Worm (Caenorhabditis elegans): ENCODE measurements around the gene nlp-36.
A peak's percentile ranks its signal among the peaks of the same experiment; 100 is the strongest.

Gene nlp-36

ce11 chrIII:9455980-9456658 lies 32.4 kb upstream of the nlp-36 start, which contains the start of the genes rheb-1 and spk-1:
rheb-1 (minus strand) TSS chrIII:9456030.
spk-1 (plus strand) TSS chrIII:9456608.
- TF ChIP-seq egl-27 (tag; optimal IDR thresholded peaks at IDR 0.05) = peak; percentile 54
- TF ChIP-seq fos-1 (tag; optimal IDR thresholded peaks at IDR 0.05) = peak; percentile 88
- TF ChIP-seq elt-3 (tag; optimal IDR thresholded peaks at IDR 0.05) = no peak
- no peak for TF ChIP-seq ama-1 (optimal IDR thresholded peaks at IDR 0.05)
- no peak for TF ChIP-seq mbf-1 (tag; optimal IDR thresholded peaks at IDR 0.05)
- TF ChIP-seq peb-1 (tag; optimal IDR thresholded peaks at IDR 0.05) = no peak
- TF ChIP-seq gmeb-1 (tag; optimal IDR thresholded peaks at IDR 0.05) = peak; percentile 82
- peak; percentile 54 for TF ChIP-seq blmp-1 (tag; optimal IDR thresholded peaks at IDR 0.05; ENCODE audit: insufficient read depth)
- TF ChIP-seq nhr-10 (tag; optimal IDR thresholded peaks at IDR 0.05) = no peak
- TF ChIP-seq mab-5 (tag; optimal IDR thresholded peaks at IDR 0.05) = peak; percentile 67
- TF ChIP-seq nhr-11 (tag; optimal IDR thresholded peaks at IDR 0.05) = no peak
- no peak for TF ChIP-seq unc-39 (tag; optimal IDR thresholded peaks at IDR 0.05)
- no peak for TF ChIP-seq dmd-4 (tag; optimal IDR thresholded peaks at IDR 0.05)
- TF ChIP-seq elt-1 (tag; optimal IDR thresholded peaks at IDR 0.05) = no peak
- TF ChIP-seq nhr-25 (tag; optimal IDR thresholded peaks at IDR 0.05) = peak; percentile 85
- TF ChIP-seq sma-9 (GFP tag; optimal IDR thresholded peaks at IDR 0.05) = peak; percentile 93
- no peak for TF ChIP-seq sma-9 (tag; optimal IDR thresholded peaks at IDR 0.05)
- no peak for TF ChIP-seq aly-2 (tag; optimal IDR thresholded peaks at IDR 0.05)
- peak; percentile 91 for TF ChIP-seq ztf-4 (tag; optimal IDR thresholded peaks at IDR 0.05)
- peak; percentile 32 for TF ChIP-seq zag-1 (tag; optimal IDR thresholded peaks at IDR 0.05)
- no peak for TF ChIP-seq ztf-11 (tag; optimal IDR thresholded peaks at IDR 0.05)
- peak; percentile 59 for TF ChIP-seq ceh-82 (tag; optimal IDR thresholded peaks at IDR 0.05)
- no peak for TF ChIP-seq unc-62 (GFP tag; optimal IDR thresholded peaks at IDR 0.05)
- TF ChIP-seq skn-1 (tag; optimal IDR thresholded peaks at IDR 0.05) = peak; percentile 92
- TF ChIP-seq mdl-1 (tag; optimal IDR thresholded peaks at IDR 0.05) = peak in 1 of 2 experiments; percentile 6
- no peak for TF ChIP-seq nhr-77 (tag; optimal IDR thresholded peaks at IDR 0.05)
- TF ChIP-seq lin-13 (GFP tag; optimal IDR thresholded peaks at IDR 0.05) = peak; percentile 88
- TF ChIP-seq lsy-2 (tag; optimal IDR thresholded peaks at IDR 0.05) = peak; percentile 98 to 99
- TF ChIP-seq nhr-12 (tag; optimal IDR thresholded peaks at IDR 0.05) = no peak
- TF ChIP-seq nhr-21 (tag; optimal IDR thresholded peaks at IDR 0.05) = peak; percentile 88
- peak; percentile 96 for TF ChIP-seq crh-2 (tag; optimal IDR thresholded peaks at IDR 0.05)
- peak; percentile 92 for TF ChIP-seq F13H6.1 (tag; optimal IDR thresholded peaks at IDR 0.05)
- TF ChIP-seq ceh-16 (tag; optimal IDR thresholded peaks at IDR 0.05) = peak; percentile 48
- TF ChIP-seq lin-11 (tag; optimal IDR thresholded peaks at IDR 0.05) = peak; percentile 95
- peak; percentile 93 for TF ChIP-seq sem-4 (tag; optimal IDR thresholded peaks at IDR 0.05)
- TF ChIP-seq C34F6.9 (tag; optimal IDR thresholded peaks at IDR 0.05) = peak; percentile 99
- no peak for TF ChIP-seq nhr-237 (tag; optimal IDR thresholded peaks at IDR 0.05)
- peak; percentile 77 for TF ChIP-seq snpc-4 (tag; optimal IDR thresholded peaks at IDR 0.05)
- TF ChIP-seq nhr-129 (tag; optimal IDR thresholded peaks at IDR 0.05) = peak; percentile 90
- no peak for TF ChIP-seq ztf-1 (GFP tag; conservative IDR thresholded peaks at IDR 0.05)
- peak; percentile 90 for TF ChIP-seq unc-55 (GFP tag; optimal IDR thresholded peaks at IDR 0.05)
- peak; percentile 97 for TF ChIP-seq ZK546.5 (tag; optimal IDR thresholded peaks at IDR 0.05)
- peak; percentile 53 for TF ChIP-seq Y55F3AM.14 (GFP tag; optimal IDR thresholded peaks at IDR 0.05)
- TF ChIP-seq sma-3 (GFP tag; optimal IDR thresholded peaks at IDR 0.05) = peak; percentile 93
- no peak for TF ChIP-seq nhr-23 (tag; optimal IDR thresholded peaks at IDR 0.05)
- no peak for TF ChIP-seq lin-39 (tag; optimal IDR thresholded peaks at IDR 0.05)
- TF ChIP-seq R02D3.7 (tag; optimal IDR thresholded peaks at IDR 0.05) = no peak
- no peak for TF ChIP-seq alr-1 (tag; optimal IDR thresholded peaks at IDR 0.05)
- TF ChIP-seq nhr-6 (tag; optimal IDR thresholded peaks at IDR 0.05) = peak; percentile 83
